Worm (Caenorhabditis elegans): ENCODE data around the gene zmp-5.

DNA sequence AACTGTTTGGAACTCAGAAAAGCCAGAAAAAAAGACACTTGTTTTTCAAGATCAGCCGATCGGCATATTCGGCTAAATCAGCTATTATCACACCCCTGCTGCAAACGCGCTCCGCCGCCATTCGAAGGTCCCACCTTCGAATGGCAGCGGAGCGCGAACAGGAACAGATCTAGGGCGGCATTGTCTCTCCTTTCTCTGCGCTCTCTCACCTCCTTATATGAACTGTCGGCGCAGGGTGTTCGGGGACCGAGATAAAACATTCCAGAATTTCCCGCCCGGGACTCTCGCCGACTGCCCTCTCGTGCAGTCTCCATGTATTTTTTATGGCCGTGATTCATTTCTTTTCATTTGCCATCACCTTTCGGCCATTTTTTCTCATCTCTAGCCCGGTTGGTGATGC is 28.5 kb upstream of the zmp-5 start:
- TF ChIP-seq nhr-12 (tag; optimal IDR thresholded peaks at IDR 0.05) (no peak), snpc-4 (tag; optimal IDR thresholded peaks at IDR 0.05) (no peak), R02D3.7 (tag; optimal IDR thresholded peaks at IDR 0.05) (no peak), lin-39 (tag; optimal IDR thresholded peaks at IDR 0.05) (no peak), ztf-11 (tag; optimal IDR thresholded peaks at IDR 0.05) (no peak), lin-13 (GFP tag; optimal IDR thresholded peaks at IDR 0.05) (no peak)

Data from whole organism, L2 larva.